Comparison of ENCODE assay signal across 8 worm cellular contexts in the genomic region with DNA sequence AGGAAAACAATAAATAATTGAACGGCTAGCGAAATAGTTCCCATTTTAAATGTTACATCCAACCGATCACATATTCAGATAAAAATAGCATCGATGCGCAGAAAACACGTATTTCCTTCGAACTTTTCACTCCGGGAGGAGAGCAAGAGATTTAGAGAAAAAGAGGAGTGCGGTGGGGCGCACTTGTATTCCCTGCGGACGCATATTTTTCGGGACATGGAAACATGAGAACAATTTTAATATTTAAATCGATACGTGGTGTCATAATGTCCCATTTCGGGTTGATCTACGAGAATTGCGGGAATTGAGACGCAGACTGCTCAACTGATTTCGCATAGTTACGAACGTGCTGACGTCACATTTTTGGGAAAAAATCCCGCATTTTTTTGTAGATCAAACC.
TF ChIP-seq lines count a peak whose summit lies in the region.

C47G2.4 (minus strand) TSS at position 174 of the 400 bp plus-strand sequence.

TF ChIP-seq in whole organism, L1 larva, 84 proteins besides CTCF, POLR2A, EP300 and RAD21 (continues in another document):
- TF ChIP-seq unc-86 (tag; optimal IDR thresholded peaks at IDR 0.05; lab: Kevin White, UChicago) (peak; percentile 54), hlh-17 (GFP tag; optimal IDR thresholded peaks at IDR 0.05; lab: Kevin White, UChicago; ENCODE audit: borderline replicate concordance) (no peak), unc-30 (tag; optimal IDR thresholded peaks at IDR 0.05; lab: Kevin White, UChicago) (no peak), mef-2 (tag; optimal IDR thresholded peaks at IDR 0.05; lab: Kevin White, UChicago) (no peak), skn-1 (tag; optimal IDR thresholded peaks at IDR 0.05; lab: Kevin White, UChicago) (peak; percentile 50), snpc-4 (tag; optimal IDR thresholded peaks at IDR 0.05; lab: Kevin White, UChicago) (peak; percentile 24), lin-13 (GFP tag; optimal IDR thresholded peaks at IDR 0.05; lab: Kevin White, UChicago) (no peak), lsy-2 (tag; optimal IDR thresholded peaks at IDR 0.05; lab: Kevin White, UChicago) (peak; percentile 77 to 78), dpl-1 (GFP tag; optimal IDR thresholded peaks at IDR 0.05; lab: Kevin White, UChicago) (peak; percentile 64 to 77 (median 71)), F16B12.6 (tag; optimal IDR thresholded peaks at IDR 0.05; lab: Kevin White, UChicago) (peak; percentile 65)

TF ChIP-seq in whole organism, L2 larva, 48 proteins besides CTCF, POLR2A, EP300 and RAD21 (continues in another document):
- TF ChIP-seq elt-1 (tag; optimal IDR thresholded peaks at IDR 0.05; lab: Kevin White, UChicago) = no peak
- peak; percentile 53 for TF ChIP-seq ztf-4 (tag; optimal IDR thresholded peaks at IDR 0.05; lab: Kevin White, UChicago)
- TF ChIP-seq peb-1 (tag; optimal IDR thresholded peaks at IDR 0.05; lab: Kevin White, UChicago) = no peak
- TF ChIP-seq ceh-82 (tag; optimal IDR thresholded peaks at IDR 0.05; lab: Kevin White, UChicago) = no peak
- TF ChIP-seq gmeb-1 (tag; optimal IDR thresholded peaks at IDR 0.05; lab: Kevin White, UChicago) = peak; percentile 70
- TF ChIP-seq fos-1 (tag; optimal IDR thresholded peaks at IDR 0.05; lab: Kevin White, UChicago) = peak; percentile 17
- peak; percentile 12 for TF ChIP-seq snpc-4 (tag; optimal IDR thresholded peaks at IDR 0.05; lab: Kevin White, UChicago)
- TF ChIP-seq aly-2 (tag; optimal IDR thresholded peaks at IDR 0.05; lab: Kevin White, UChicago) = no peak
- TF ChIP-seq ztf-1 (GFP tag; conservative IDR thresholded peaks at IDR 0.05; lab: Robert Waterston, UW) = no peak
- no peak for TF ChIP-seq ztf-11 (tag; optimal IDR thresholded peaks at IDR 0.05; lab: Kevin White, UChicago)
- peak; percentile 79 for TF ChIP-seq lin-13 (GFP tag; optimal IDR thresholded peaks at IDR 0.05; lab: Kevin White, UChicago)

TF ChIP-seq in whole organism, L3 larva, 47 proteins besides CTCF, POLR2A, EP300 and RAD21 (continues in another document):
- TF ChIP-seq egl-27 (tag; optimal IDR thresholded peaks at IDR 0.05; lab: Kevin White, UChicago) (no peak), nhr-12 (tag; optimal IDR thresholded peaks at IDR 0.05; lab: Kevin White, UChicago) (no peak), nhr-77 (tag; optimal IDR thresholded peaks at IDR 0.05; lab: Kevin White, UChicago) (no peak), nhr-11 (tag; optimal IDR thresholded peaks at IDR 0.05; lab: Kevin White, UChicago) (no peak), lsy-12 (tag; optimal IDR thresholded peaks at IDR 0.05; lab: Kevin White, UChicago) (no peak), ZK546.5 (tag; optimal IDR thresholded peaks at IDR 0.05; lab: Kevin White, UChicago) (no peak), egl-5 (tag; optimal IDR thresholded peaks at IDR 0.05; lab: Kevin White, UChicago) (no peak), lin-15B (tag; optimal IDR thresholded peaks at IDR 0.05; lab: Kevin White, UChicago) (peak; percentile 83), ceh-28 (tag; optimal IDR thresholded peaks at IDR 0.05; lab: Kevin White, UChicago) (peak; percentile 49), nfya-1 (tag; optimal IDR thresholded peaks at IDR 0.05; lab: Kevin White, UChicago; ENCODE audit: insufficient read depth) (peak; percentile 65), unc-39 (tag; optimal IDR thresholded peaks at IDR 0.05; lab: Kevin White, UChicago) (no peak)

TF ChIP-seq in whole organism, L4 larva, 104 proteins besides CTCF, POLR2A, EP300 and RAD21 (continues in another document):
- TF ChIP-seq zip-11 (GFP tag; IDR thresholded peaks at IDR 0.05; lab: Robert Waterston, UW) (no peak), nhr-76 (tag; optimal IDR thresholded peaks at IDR 0.05; lab: Kevin White, UChicago) (no peak), F37D6.2 (tag; optimal IDR thresholded peaks at IDR 0.05; lab: Kevin White, UChicago) (no peak), spr-3 (GFP tag; optimal IDR thresholded peaks at IDR 0.05; lab: Kevin White, UChicago) (no peak), set-16 (GFP tag; IDR thresholded peaks at IDR 0.05; lab: Robert Waterston, UW) (no peak), mdt-29 (GFP tag; IDR thresholded peaks at IDR 0.05; lab: Robert Waterston, UW) (no peak), ceh-82 (tag; optimal IDR thresholded peaks at IDR 0.05; lab: Kevin White, UChicago) (no peak), ces-1 (GFP tag; optimal IDR thresholded peaks at IDR 0.05; lab: Kevin White, UChicago) (no peak), attf-4 (tag; optimal IDR thresholded peaks at IDR 0.05; lab: Kevin White, UChicago) (no peak), hif-1 (tag; optimal IDR thresholded peaks at IDR 0.05; lab: Kevin White, UChicago) (peak in 1 of 2 experiments; percentile 56), dpl-1 (GFP tag; optimal IDR thresholded peaks at IDR 0.05; lab: Kevin White, UChicago) (peak; percentile 66), nhr-102 (tag; optimal IDR thresholded peaks at IDR 0.05; lab: Kevin White, UChicago) (no peak)

TF ChIP-seq in whole organism, early embryonic, 17 proteins besides CTCF, POLR2A, EP300 and RAD21:
- TF ChIP-seq F13C5.2 (tag; optimal IDR thresholded peaks at IDR 0.05; lab: Kevin White, UChicago) = peak; percentile 4
- TF ChIP-seq ceh-13 (GFP tag; optimal IDR thresholded peaks at IDR 0.05; lab: Kevin White, UChicago) = no peak

TF ChIP-seq in whole organism, late embryonic, 69 proteins besides CTCF, POLR2A, EP300 and RAD21 (continues in another document):
- TF ChIP-seq ref-2 (tag; optimal IDR thresholded peaks at IDR 0.05; lab: Kevin White, UChicago) (peak; percentile 22), fkh-6 (tag; optimal IDR thresholded peaks at IDR 0.05; lab: Kevin White, UChicago) (no peak), madf-2 (tag; optimal IDR thresholded peaks at IDR 0.05; lab: Kevin White, UChicago) (no peak), tbx-7 (tag; optimal IDR thresholded peaks at IDR 0.05; lab: Kevin White, UChicago) (no peak), fkh-10 (GFP tag; optimal IDR thresholded peaks at IDR 0.05; lab: Kevin White, UChicago) (no peak), ceh-22 (tag; optimal IDR thresholded peaks at IDR 0.05; lab: Kevin White, UChicago) (no peak), pat-9 (tag; optimal IDR thresholded peaks at IDR 0.05; lab: Kevin White, UChicago) (no peak), pag-3 (tag; optimal IDR thresholded peaks at IDR 0.05; lab: Kevin White, UChicago; ENCODE audit: borderline replicate concordance) (no peak), ceh-14 (tag; optimal IDR thresholded peaks at IDR 0.05; lab: Kevin White, UChicago) (no peak), unc-86 (tag; optimal IDR thresholded peaks at IDR 0.05; lab: Kevin White, UChicago) (no peak), ama-1 (optimal IDR thresholded peaks at IDR 0.05; lab: Kevin White, UChicago) (no peak), tbx-2 (tag; optimal IDR thresholded peaks at IDR 0.05; lab: Kevin White, UChicago) (no peak), gmeb-2 (tag; optimal IDR thresholded peaks at IDR 0.05; lab: Kevin White, UChicago) (no peak), npax-4 (tag; optimal IDR thresholded peaks at IDR 0.05; lab: Kevin White, UChicago) (no peak), eyg-1 (tag; optimal IDR thresholded peaks at IDR 0.05; lab: Kevin White, UChicago) (no peak), ceh-2 (tag; optimal IDR thresholded peaks at IDR 0.05; lab: Kevin White, UChicago) (no peak)

TF ChIP-seq in whole organism, mixed stage, embryonic, 35 proteins besides CTCF, POLR2A, EP300 and RAD21 (continues in another document):
- TF ChIP-seq drap-1 (GFP tag; optimal IDR thresholded peaks at IDR 0.05; lab: Kevin White, UChicago) = peak; percentile 8
- no peak for TF ChIP-seq nhr-28 (tag; optimal IDR thresholded peaks at IDR 0.05; lab: Kevin White, UChicago)
- TF ChIP-seq elt-3 (tag; optimal IDR thresholded peaks at IDR 0.05; lab: Kevin White, UChicago) = no peak
- no peak for TF ChIP-seq lin-32 (GFP tag; optimal IDR thresholded peaks at IDR 0.05; lab: Kevin White, UChicago)
- TF ChIP-seq sptf-1 (tag; optimal IDR thresholded peaks at IDR 0.05; lab: Kevin White, UChicago) = peak; percentile 19
- TF ChIP-seq zip-8 (tag; optimal IDR thresholded peaks at IDR 0.05; lab: Kevin White, UChicago) = no peak
- peak; percentile 54 for TF ChIP-seq nhr-237 (tag; optimal IDR thresholded peaks at IDR 0.05; lab: Kevin White, UChicago)
- no peak for TF ChIP-seq ces-1 (GFP tag; optimal IDR thresholded peaks at IDR 0.05; lab: Kevin White, UChicago)
- TF ChIP-seq lsy-2 (tag; optimal IDR thresholded peaks at IDR 0.05; lab: Kevin White, UChicago) = peak; percentile 68
- no peak for TF ChIP-seq cnd-1 (tag; optimal IDR thresholded peaks at IDR 0.05; lab: Kevin White, UChicago)
- peak; percentile 80 for TF ChIP-seq mep-1 (tag; optimal IDR thresholded peaks at IDR 0.05; lab: Kevin White, UChicago)
- TF ChIP-seq lin-13 (tag; optimal IDR thresholded peaks at IDR 0.05; lab: Kevin White, UChicago) = peak; percentile 31
- no peak for TF ChIP-seq flh-1 (GFP tag; optimal IDR thresholded peaks at IDR 0.05; lab: Kevin White, UChicago)
- peak; percentile 32 for TF ChIP-seq hlh-1 (tag; optimal IDR thresholded peaks at IDR 0.05; lab: Kevin White, UChicago)
- peak; percentile 19 for TF ChIP-seq pha-4 (tag; optimal IDR thresholded peaks at IDR 0.05; lab: Kevin White, UChicago)
- TF ChIP-seq unc-62 (GFP tag; optimal IDR thresholded peaks at IDR 0.05; lab: Kevin White, UChicago) = no peak

TF ChIP-seq in whole organism, young adult, 124 proteins besides CTCF, POLR2A, EP300 and RAD21 (continues in another document):
- TF ChIP-seq F57A8.1 (GFP tag; optimal IDR thresholded peaks at IDR 0.05; lab: Kevin White, UChicago) = no peak
- no peak for TF ChIP-seq fkh-3 (tag; optimal IDR thresholded peaks at IDR 0.05; lab: Kevin White, UChicago)
- no peak for TF ChIP-seq zfh-2 (GFP tag; conservative IDR thresholded peaks at IDR 0.05; lab: Robert Waterston, UW)
- TF ChIP-seq ztf-26 (tag; optimal IDR thresholded peaks at IDR 0.05; lab: Kevin White, UChicago) = no peak
- no peak for TF ChIP-seq hlh-12 (tag; optimal IDR thresholded peaks at IDR 0.05; lab: Kevin White, UChicago)
- peak; percentile 65 for TF ChIP-seq rcor-1 (GFP tag; IDR thresholded peaks at IDR 0.05; lab: Robert Waterston, UW)
- TF ChIP-seq bed-1 (GFP tag; IDR thresholded peaks at IDR 0.05; lab: Robert Waterston, UW) = no peak
- 0 out of 2 replicates have a peak, but pooled peaks have one; percentile 38 for TF ChIP-seq pbrm-1 (GFP tag; IDR thresholded peaks at IDR 0.05; lab: Robert Waterston, UW)
- TF ChIP-seq F52B5.7 (tag; optimal IDR thresholded peaks at IDR 0.05; lab: Kevin White, UChicago) = no peak
- TF ChIP-seq ceh-91 (GFP tag; IDR thresholded peaks at IDR 0.05; lab: Robert Waterston, UW) = peak; percentile 28; the same call in 1 of the 2 replicates
- peak; percentile 16 for TF ChIP-seq tbp1 (GFP tag; optimal IDR thresholded peaks at IDR 0.05; lab: Kevin White, UChicago)
- no peak for TF ChIP-seq F39B2.1 (GFP tag; IDR thresholded peaks at IDR 0.05; lab: Robert Waterston, UW)
- peak; percentile 48 for TF ChIP-seq F33H1.4 (GFP tag; IDR thresholded peaks at IDR 0.05; lab: Robert Waterston, UW)
- peak; percentile 65; the same call in 1 of the 2 replicates for TF ChIP-seq nfyb-1 (GFP tag; IDR thresholded peaks at IDR 0.05; lab: Robert Waterston, UW)
- TF ChIP-seq mcd-1 (GFP tag; IDR thresholded peaks at IDR 0.05; lab: Robert Waterston, UW) = peak; percentile 94
- no peak for TF ChIP-seq mxl-1 (tag; optimal IDR thresholded peaks at IDR 0.05; lab: Kevin White, UChicago)
- TF ChIP-seq snpc-4 (GFP tag; optimal IDR thresholded peaks at IDR 0.05; lab: Kevin White, UChicago) = no peak
- TF ChIP-seq snpc-4 (tag; optimal IDR thresholded peaks at IDR 0.05; lab: Kevin White, UChicago) = peak in 3 of 4 experiments; percentile 16 to 49 (median 40)
- no peak for TF ChIP-seq C06A6.2 (GFP tag; conservative IDR thresholded peaks at IDR 0.05; lab: Robert Waterston, UW)
